Fruit fly (Drosophila melanogaster): ENCODE results near the gene CG1113.

The CG1113 gene

dm6 chr3R:5211901-5212758 is 40.8 kb upstream of the CG1113 start (continued):
- peak; percentile 58 for TF ChIP-seq p53 (GFP tag; optimal IDR thresholded peaks at IDR 0.05)
- no peak for TF ChIP-seq gro (GFP tag; optimal IDR thresholded peaks at IDR 0.05)
- TF ChIP-seq Stat92E (GFP tag; optimal IDR thresholded peaks at IDR 0.05): peak in 1 of 3 experiments; percentile 92
- TF ChIP-seq ind (GFP tag; optimal IDR thresholded peaks at IDR 0.05): peak; percentile 35
- peak; percentile 3 for TF ChIP-seq mam (GFP tag; optimal IDR thresholded peaks at IDR 0.05)
- peak; percentile 82 for TF ChIP-seq CoRest (tag; optimal IDR thresholded peaks at IDR 0.05)
- peak; percentile 82 for TF ChIP-seq CG8388 (GFP tag; optimal IDR thresholded peaks at IDR 0.05)
- peak; percentile 46 for TF ChIP-seq wek (GFP tag; optimal IDR thresholded peaks at IDR 0.05)
- TF ChIP-seq CG12155 (GFP tag; optimal IDR thresholded peaks at IDR 0.05): peak; percentile 59
- TF ChIP-seq CG17829 (tag; optimal IDR thresholded peaks at IDR 0.05): peak; percentile 94
- peak; percentile 70 for TF ChIP-seq CG1529 (GFP tag; optimal IDR thresholded peaks at IDR 0.05)
- TF ChIP-seq CG7839 (tag; optimal IDR thresholded peaks at IDR 0.05): peak; percentile 74
- TF ChIP-seq Hsf (GFP tag; optimal IDR thresholded peaks at IDR 0.05): peak; percentile 81
- peak; percentile 81 for TF ChIP-seq ci (GFP tag; IDR thresholded peaks at IDR 0.05)
- no peak for TF ChIP-seq Lim3 (GFP tag; IDR thresholded peaks at IDR 0.05)
- no peak for TF ChIP-seq CG3281 (GFP tag; optimal IDR thresholded peaks at IDR 0.05)
- peak in 1 of 2 experiments; percentile 48 for TF ChIP-seq insv (GFP tag; optimal IDR thresholded peaks at IDR 0.05)
- TF ChIP-seq CG16779 (GFP tag; IDR thresholded peaks at IDR 0.05): no peak
- TF ChIP-seq exex (tag; optimal IDR thresholded peaks at IDR 0.05): no peak
- no peak for TF ChIP-seq CG9817 (tag; optimal IDR thresholded peaks at IDR 0.05)
- TF ChIP-seq CG9727 (GFP tag; optimal IDR thresholded peaks at IDR 0.05): peak; percentile 96
- no peak for TF ChIP-seq emc (GFP tag; optimal IDR thresholded peaks at IDR 0.05)
- peak; percentile 95 for TF ChIP-seq CG33557 (GFP tag; optimal IDR thresholded peaks at IDR 0.05)
- TF ChIP-seq CG8478 (optimal IDR thresholded peaks at IDR 0.05): no peak
- peak; percentile 69 for TF ChIP-seq CG13424 (tag; optimal IDR thresholded peaks at IDR 0.05)
- no peak for TF ChIP-seq Nf-YA (GFP tag; IDR thresholded peaks at IDR 0.05)
- TF ChIP-seq wdn (GFP tag; IDR thresholded peaks at IDR 0.05): no peak
- no peak for TF ChIP-seq Hand (GFP tag; optimal IDR thresholded peaks at IDR 0.05)
- peak; percentile 63 for TF ChIP-seq maf-S (GFP tag; optimal IDR thresholded peaks at IDR 0.05)
- peak; percentile 38 for TF ChIP-seq CG18619 (GFP tag; optimal IDR thresholded peaks at IDR 0.05)
- no peak for TF ChIP-seq bigmax (GFP tag; optimal IDR thresholded peaks at IDR 0.05)
- peak; percentile 34 for TF ChIP-seq da (GFP tag; optimal IDR thresholded peaks at IDR 0.05)
- TF ChIP-seq CG11456 (GFP tag; IDR thresholded peaks at IDR 0.05): no peak
- TF ChIP-seq tup (GFP tag; optimal IDR thresholded peaks at IDR 0.05): no peak
- no peak for TF ChIP-seq CG9797 (GFP tag; optimal IDR thresholded peaks at IDR 0.05)
- TF ChIP-seq sens (GFP tag): peak; percentile 98
- peak; percentile 91 for TF ChIP-seq chn (GFP tag; optimal IDR thresholded peaks at IDR 0.05)
- peak; percentile 14 for TF ChIP-seq HmgD (GFP tag; optimal IDR thresholded peaks at IDR 0.05)
- TF ChIP-seq CG15514 (GFP tag; optimal IDR thresholded peaks at IDR 0.05): no peak
- TF ChIP-seq shn (GFP tag; optimal IDR thresholded peaks at IDR 0.05): peak; percentile 83
- TF ChIP-seq Aef1 (GFP tag; IDR thresholded peaks at IDR 0.05): no peak
- no peak for TF ChIP-seq CG13287 (GFP tag; IDR thresholded peaks at IDR 0.05; ENCODE audit: partially characterized antibody)
- peak; percentile 41; the same call in 1 of the 3 replicates for TF ChIP-seq dysf (GFP tag; IDR thresholded peaks at IDR 0.05)
- TF ChIP-seq CG11398 (GFP tag; optimal IDR thresholded peaks at IDR 0.05): peak; percentile 74
- TF ChIP-seq sim (GFP tag; IDR thresholded peaks at IDR 0.05): peak; percentile 70; the same call in 1 of the 2 replicates
- TF ChIP-seq CG18262 (tag; optimal IDR thresholded peaks at IDR 0.05): peak; percentile 95
- peak; percentile 5 for TF ChIP-seq sd (tag; optimal IDR thresholded peaks at IDR 0.05)
- peak; percentile 68; the same call in 2 of the 3 replicates for TF ChIP-seq otp (GFP tag; IDR thresholded peaks at IDR 0.05)
- no peak for TF ChIP-seq CG1024 (GFP tag; IDR thresholded peaks at IDR 0.05)

All from whole organism, embryonic.